Worm (Caenorhabditis elegans): ENCODE measurements around the gene F49E2.5.
A peak's percentile ranks its signal among the peaks of the same experiment; 100 is the strongest.

Gene F49E2.5

ce11 chrX:9585584-9586166 is 42.2 kb downstream of the F49E2.5 start:
- TF ChIP-seq ces-1 (GFP tag; optimal IDR thresholded peaks at IDR 0.05) (no peak), isw-1 (GFP tag; IDR thresholded peaks at IDR 0.05) (no peak), nhr-85 (tag) (peak; percentile 69), grh-1 (GFP tag; IDR thresholded peaks at IDR 0.05) (0 out of 2 replicates have a peak, but pooled peaks have one; percentile 7)

DNA sequence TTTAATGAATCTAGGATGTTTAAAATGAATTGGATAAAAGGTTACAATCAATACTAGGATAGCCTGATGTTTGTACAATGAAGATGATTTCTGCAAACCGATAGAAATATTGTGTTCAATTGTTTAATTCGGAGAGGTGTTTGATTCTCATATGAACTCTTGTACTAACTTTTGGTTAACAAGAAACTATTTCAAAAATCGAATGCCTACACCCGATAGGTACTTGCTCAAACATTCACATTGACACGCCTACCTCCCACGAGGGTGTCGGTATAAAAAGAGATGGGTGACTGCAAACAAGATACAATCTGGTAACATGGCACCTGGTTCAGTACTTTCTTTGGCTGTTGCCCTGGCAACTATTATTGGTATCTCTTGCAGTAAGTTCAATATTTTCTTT is 44.2 kb downstream of the F49E2.5 start, which contains the start of gene gpx-3:
Gene gpx-3 (plus strand): TSS at position 301 of the 400 bp plus-strand sequence.
- no peak for TF ChIP-seq fkh-4 (tag; optimal IDR thresholded peaks at IDR 0.05; ENCODE audit: borderline replicate concordance)
- TF ChIP-seq F16B12.6 (tag; optimal IDR thresholded peaks at IDR 0.05), result no peak
- no peak for TF ChIP-seq nhr-76 (tag; optimal IDR thresholded peaks at IDR 0.05)
- TF ChIP-seq jun-1 (tag; optimal IDR thresholded peaks at IDR 0.05), result no peak
- TF ChIP-seq efl-3 (GFP tag; optimal IDR thresholded peaks at IDR 0.05), result no peak
- no peak for TF ChIP-seq blmp-1 (tag; optimal IDR thresholded peaks at IDR 0.05)
- TF ChIP-seq egl-13 (tag; optimal IDR thresholded peaks at IDR 0.05), result no peak
- no peak for TF ChIP-seq sox-4 (tag; optimal IDR thresholded peaks at IDR 0.05)
- no peak for TF ChIP-seq fos-1 (tag; optimal IDR thresholded peaks at IDR 0.05)
- no peak for TF ChIP-seq isw-1 (GFP tag; IDR thresholded peaks at IDR 0.05)
- TF ChIP-seq vab-15 (tag; optimal IDR thresholded peaks at IDR 0.05), result no peak
- no peak for TF ChIP-seq C04F5.9 (tag; optimal IDR thresholded peaks at IDR 0.05)
- TF ChIP-seq nhr-85 (tag), result no peak

DNA sequence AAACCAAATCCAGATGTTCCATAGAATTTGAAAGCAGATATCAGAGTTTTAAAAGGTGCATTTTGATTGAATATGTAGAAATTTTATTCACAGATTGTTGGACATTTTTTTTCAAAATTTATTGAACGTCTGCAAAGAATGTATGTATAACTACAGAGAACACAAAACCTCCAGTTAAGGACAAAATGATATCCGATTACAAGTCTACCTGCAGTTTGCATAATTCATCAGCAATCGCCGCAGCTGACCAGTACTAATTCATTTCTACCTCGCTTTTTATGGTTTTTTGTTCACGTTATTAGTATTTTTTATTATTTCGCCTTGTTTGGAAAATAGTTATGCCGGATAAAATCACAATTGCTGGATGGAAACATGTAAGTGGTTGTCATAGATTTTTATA is 45.7 kb downstream of the F49E2.5 start, which contains the start of gene del-8:
Gene del-8 (plus strand): TSS at position 301 of the 400 bp plus-strand sequence.
- TF ChIP-seq ceh-63 (GFP tag; optimal IDR thresholded peaks at IDR 0.05) (no peak), lsy-2 (tag; optimal IDR thresholded peaks at IDR 0.05) (no peak), F16B12.6 (tag; optimal IDR thresholded peaks at IDR 0.05) (no peak), sup-37 (GFP tag; optimal IDR thresholded peaks at IDR 0.05) (no peak), ces-1 (GFP tag; optimal IDR thresholded peaks at IDR 0.05) (no peak), efl-1 (optimal IDR thresholded peaks at IDR 0.05) (no peak), efl-1 (GFP tag; optimal IDR thresholded peaks at IDR 0.05 in 1 of 2) (no peak), fkh-8 (tag; optimal IDR thresholded peaks at IDR 0.05) (no peak), snu-23 (GFP tag; optimal IDR thresholded peaks at IDR 0.05) (no peak), ceh-88 (GFP tag; IDR thresholded peaks at IDR 0.05) (no peak), swsn-7 (tag; optimal IDR thresholded peaks at IDR 0.05) (no peak), ets-5 (GFP tag; IDR thresholded peaks at IDR 0.05) (no peak), zip-4 (GFP tag; optimal IDR thresholded peaks at IDR 0.05) (no peak), unc-86 (tag; optimal IDR thresholded peaks at IDR 0.05) (no peak), blmp-1 (tag; optimal IDR thresholded peaks at IDR 0.05) (no peak), nhr-237 (tag; optimal IDR thresholded peaks at IDR 0.05) (no peak)

- TF ChIP-seq ceh-8 (GFP tag; optimal IDR thresholded peaks at IDR 0.05) (no peak), efl-1 (optimal IDR thresholded peaks at IDR 0.05) (no peak), efl-1 (GFP tag; optimal IDR thresholded peaks at IDR 0.05 in 1 of 2) (peak in 1 of 2 experiments; percentile 21), jun-1 (tag; optimal IDR thresholded peaks at IDR 0.05) (no peak), alr-1 (tag; optimal IDR thresholded peaks at IDR 0.05; ENCODE audit: borderline replicate concordance) (no peak), fkh-4 (tag; optimal IDR thresholded peaks at IDR 0.05; ENCODE audit: borderline replicate concordance) (peak; percentile 75), unc-130 (tag; optimal IDR thresholded peaks at IDR 0.05) (no peak), C04F5.9 (tag; optimal IDR thresholded peaks at IDR 0.05) (no peak), ceh-63 (GFP tag; optimal IDR thresholded peaks at IDR 0.05) (no peak), dsc-1 (tag; optimal IDR thresholded peaks at IDR 0.05) (peak; percentile 94), nhr-11 (tag; optimal IDR thresholded peaks at IDR 0.05) (no peak)
These were observed 53.8 kb downstream of the F49E2.5 start for ce11 chrX:9597299-9597698.

DNA sequence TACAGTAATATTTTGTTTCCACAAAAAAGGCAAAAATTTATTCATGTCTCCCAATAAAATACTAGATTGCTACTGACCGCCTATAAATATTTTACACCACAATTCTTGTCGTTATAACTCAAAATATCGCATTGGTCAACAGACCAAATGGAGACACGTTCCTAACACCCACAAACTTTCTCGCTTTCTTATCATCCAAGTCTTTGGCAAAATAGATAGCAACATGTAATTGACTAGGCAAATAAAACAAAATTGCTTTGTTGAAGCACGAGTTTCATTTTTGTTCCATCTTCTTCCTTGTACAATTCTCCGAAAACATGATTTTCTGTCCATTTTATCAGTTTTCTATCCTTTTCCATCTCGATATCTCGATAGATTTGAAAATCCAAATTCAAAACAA is 59.2 kb downstream of the F49E2.5 start:
- TF ChIP-seq elt-2 (tag; optimal IDR thresholded peaks at IDR 0.05), result peak; percentile 12
- TF ChIP-seq lsy-2 (tag; optimal IDR thresholded peaks at IDR 0.05), result no peak
- no peak for TF ChIP-seq aha-1 (tag; optimal IDR thresholded peaks at IDR 0.05)
- no peak for TF ChIP-seq nhr-85 (tag)
- TF ChIP-seq alr-1 (tag; optimal IDR thresholded peaks at IDR 0.05; ENCODE audit: borderline replicate concordance), result no peak
- TF ChIP-seq tbx-2 (tag; optimal IDR thresholded peaks at IDR 0.05), result no peak
- no peak for TF ChIP-seq elt-3 (tag; optimal IDR thresholded peaks at IDR 0.05)
- no peak for TF ChIP-seq Y116A8C.19 (tag; optimal IDR thresholded peaks at IDR 0.05; ENCODE audit: borderline replicate concordance)
- no peak for TF ChIP-seq lin-14 (GFP tag; optimal IDR thresholded peaks at IDR 0.05)
- TF ChIP-seq blmp-1 (tag; optimal IDR thresholded peaks at IDR 0.05), result peak; percentile 16
- no peak for TF ChIP-seq C34B4.2 (tag; optimal IDR thresholded peaks at IDR 0.05)
- TF ChIP-seq zip-4 (GFP tag; optimal IDR thresholded peaks at IDR 0.05), result no peak
- no peak for TF ChIP-seq hlh-4 (tag; optimal IDR thresholded peaks at IDR 0.05)
